Worm (Caenorhabditis elegans): Measurements from ENCODE around the gene F38E9.4.

Gene F38E9.4

ce11 chrX:16406632-16407031 is 45.1 kb upstream of the F38E9.4 start:
- TF ChIP-seq madf-3 (GFP tag; IDR thresholded peaks at IDR 0.05) (0 out of 2 replicates have a peak, but pooled peaks have one; percentile 60), egrh-3 (GFP tag; IDR thresholded peaks at IDR 0.05) (no peak), C17E4.6 (GFP tag; IDR thresholded peaks at IDR 0.05) (no peak), let-607 (tag; optimal IDR thresholded peaks at IDR 0.05) (no peak), lsl-1 (GFP tag; optimal IDR thresholded peaks at IDR 0.05) (no peak)

DNA sequence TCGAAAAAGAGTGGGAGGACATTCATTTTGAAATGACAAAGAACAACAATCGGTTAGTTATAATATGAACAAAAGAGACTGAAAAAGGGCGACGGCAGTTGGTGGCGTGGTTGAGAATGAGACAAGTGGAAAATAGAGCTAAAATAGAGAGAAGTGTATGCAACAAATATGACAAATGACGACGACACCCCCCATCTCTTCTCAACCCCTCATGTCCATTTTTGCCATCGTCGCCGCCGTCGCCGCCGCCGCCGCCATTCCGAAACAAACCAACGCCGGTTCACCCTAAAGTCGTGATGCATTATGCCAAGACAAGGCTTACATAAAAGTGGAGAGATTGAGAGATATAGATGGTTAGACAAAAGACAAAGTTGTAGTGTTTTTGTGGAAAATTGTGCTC is 42.5 kb upstream of the F38E9.4 start:
- TF ChIP-seq zfh-2 (GFP tag; conservative IDR thresholded peaks at IDR 0.05) (peak; percentile 40; the same call in 1 of the 2 replicates), madf-10 (tag; optimal IDR thresholded peaks at IDR 0.05) (peak; percentile 93), die-1 (tag; optimal IDR thresholded peaks at IDR 0.05) (no peak)

- TF ChIP-seq snpc-3.4 (tag; optimal IDR thresholded peaks at IDR 0.05) (no peak), ceh-79 (tag; optimal IDR thresholded peaks at IDR 0.05) (no peak), cebp-1 (GFP tag; IDR thresholded peaks at IDR 0.05) (no peak; the same call in 1 of the 2 replicates), cebp-1 (tag; optimal IDR thresholded peaks at IDR 0.05) (peak; percentile 87)
These were observed 39.8 kb upstream of the F38E9.4 start for ce11 chrX:16411985-16412384.

DNA sequence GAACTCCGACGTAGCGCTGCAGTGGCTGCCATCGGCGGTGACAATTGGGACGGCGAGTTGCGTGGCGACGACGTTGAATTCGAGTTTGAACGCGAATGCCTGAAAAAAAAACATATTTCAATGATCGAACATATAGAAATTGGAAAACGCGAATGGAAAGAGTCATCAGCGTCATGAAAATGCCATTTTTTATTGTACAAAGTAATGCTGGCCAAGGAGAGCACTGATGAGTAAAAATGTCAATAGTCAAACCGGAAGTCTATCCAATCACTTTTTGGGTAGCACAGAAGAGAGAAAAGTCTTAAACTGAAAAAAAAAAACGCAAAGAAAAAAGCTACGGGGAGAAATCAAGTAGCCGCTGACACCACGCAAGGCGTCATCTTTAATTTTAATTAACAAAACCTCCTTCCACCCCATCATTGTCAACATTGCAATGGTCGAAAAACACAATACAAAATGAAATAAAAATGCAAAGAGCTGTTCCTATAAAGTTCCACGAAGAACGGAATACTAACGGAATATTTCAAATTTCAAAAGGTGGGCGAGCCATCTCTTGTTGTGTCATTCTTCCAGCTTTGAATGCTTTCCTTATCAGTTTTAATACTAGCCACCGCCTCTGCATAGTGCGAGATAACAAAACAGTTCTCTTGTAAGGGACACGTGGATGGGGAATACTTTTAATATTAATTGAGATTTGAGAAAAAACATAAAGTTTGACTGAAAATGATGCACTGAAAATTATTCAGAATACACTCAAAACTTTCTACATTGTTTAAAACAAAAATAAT is 38.3 kb upstream of the F38E9.4 start:
- TF ChIP-seq F55B11.4 (tag; optimal IDR thresholded peaks at IDR 0.05; ENCODE audit: borderline replicate concordance, insufficient read depth) (no peak), rec-8 (tag; optimal IDR thresholded peaks at IDR 0.05) (no peak), ccch-3 (GFP tag; optimal IDR thresholded peaks at IDR 0.05) (no peak), nhr-80 (tag; optimal IDR thresholded peaks at IDR 0.05) (peak; percentile 45)

DNA sequence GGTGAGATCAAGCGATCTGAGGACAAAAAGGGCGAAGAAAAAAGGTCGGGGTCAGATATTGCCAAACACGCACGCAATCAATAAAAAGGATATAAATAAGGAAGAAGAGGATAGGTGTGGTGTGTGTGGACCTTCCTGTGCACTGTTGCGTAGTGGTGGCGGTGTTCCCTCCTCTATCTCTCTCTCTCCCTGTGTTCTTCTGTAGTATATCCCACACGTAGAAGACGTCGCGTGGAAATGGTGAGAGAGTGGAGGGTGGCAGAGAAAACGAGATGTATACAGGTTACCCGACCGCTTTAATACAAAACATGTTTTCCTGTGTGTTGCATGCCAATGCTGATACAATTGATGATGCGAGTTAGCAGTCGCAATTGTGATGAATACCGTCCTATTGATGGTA is 37.2 kb upstream of the F38E9.4 start:
- TF ChIP-seq pbrm-1 (GFP tag; IDR thresholded peaks at IDR 0.05) (0 out of 2 replicates have a peak, but pooled peaks have one; percentile 16), tbp1 (GFP tag; optimal IDR thresholded peaks at IDR 0.05) (no peak), ztf-22 (GFP tag; optimal IDR thresholded peaks at IDR 0.05) (no peak), rpc-1 (optimal IDR thresholded peaks at IDR 0.05) (no peak), rpc-1 (tag; optimal IDR thresholded peaks at IDR 0.05) (no peak), somi-1 (GFP tag; optimal IDR thresholded peaks at IDR 0.05) (no peak), sea-2 (GFP tag; IDR thresholded peaks at IDR 0.05) (no peak), bed-1 (GFP tag; IDR thresholded peaks at IDR 0.05) (no peak), T26A5.8 (tag; optimal IDR thresholded peaks at IDR 0.05) (no peak), unc-130 (GFP tag; optimal IDR thresholded peaks at IDR 0.05) (no peak), dox-1 (GFP tag; IDR thresholded peaks at IDR 0.05) (0 out of 2 replicates have a peak, but pooled peaks have one; percentile 23), hrde-1 (tag; optimal IDR thresholded peaks at IDR 0.05; ENCODE audit: borderline replicate concordance) (no peak), ceh-58 (GFP tag; IDR thresholded peaks at IDR 0.05) (no peak), snpc-1.3 (tag; optimal IDR thresholded peaks at IDR 0.05; ENCODE audit: insufficient read depth) (no peak), pha-4 (tag; optimal IDR thresholded peaks at IDR 0.05) (no peak), chd-7 (tag; optimal IDR thresholded peaks at IDR 0.05) (no peak), hlh-26 (GFP tag; conservative IDR thresholded peaks at IDR 0.05) (no peak), hmg-1.2 (GFP tag; IDR thresholded peaks at IDR 0.05) (no peak)
